Worm (Caenorhabditis elegans) whole organism, L3 larva: ENCODE results near the gene lido-7.

Experiments used
- ZK546.5 ChIP-seq: sonication (generic microtip); optimal IDR thresholded peaks from 2 replicates; lab custom pipeline; 2017; ENCODE audit warnings: missing biosample characterization, missing genetic modification characterization
- aly-2 ChIP-seq: fragments of 150-350 bp; optimal IDR thresholded peaks from 2 replicates; lab custom pipeline; 2014; ENCODE audit warnings: missing biosample characterization, missing genetic modification characterization
- ama-1 ChIP-seq: fragments of 150-350 bp; optimal IDR thresholded peaks from 2 replicates; lab custom pipeline; 2018
- ceh-28 ChIP-seq: fragments of 150-350 bp; optimal IDR thresholded peaks from 2 replicates; lab custom pipeline; 2014; ENCODE audit warnings: missing biosample characterization, missing genetic modification reagents, missing genetic modification characterization
- ceh-82 ChIP-seq: fragments of 150-350 bp; optimal IDR thresholded peaks from 2 replicates; lab custom pipeline; 2014; ENCODE audit warnings: missing biosample characterization, missing genetic modification characterization
- ceh-9 ChIP-seq: sonication (generic microtip); optimal IDR thresholded peaks from 2 replicates; lab custom pipeline; 2018; ENCODE audit warnings: missing biosample characterization, missing genetic modification characterization
- daf-12 ChIP-seq: fragments of 150-350 bp; optimal IDR thresholded peaks from 2 replicates; lab custom pipeline; 2014; ENCODE audit warnings: missing biosample characterization, missing genetic modification reagents, missing genetic modification characterization
- egl-5 ChIP-seq: fragments of 150-350 bp; optimal IDR thresholded peaks from 2 replicates; lab custom pipeline; 2017; ENCODE audit warnings: missing biosample characterization, missing genetic modification reagents, missing genetic modification characterization, inconsistent platforms
- elt-1 ChIP-seq: fragments of 150-350 bp; optimal IDR thresholded peaks from 2 replicates; lab custom pipeline; 2014; ENCODE audit warnings: missing biosample characterization, missing genetic modification characterization
- elt-2 ChIP-seq: sonication (generic microtip); optimal IDR thresholded peaks from 2 replicates; lab custom pipeline; 2016; ENCODE audit warnings: missing genetic modification reagents, mild to moderate bottlenecking, missing genetic modification characterization, missing compliant biosample characterization
- elt-3 ChIP-seq, 3 experiments: fragments of 150-350 bp in 1 of 3; sonication (generic microtip) in 2 of 3; optimal IDR thresholded peaks; 2 replicates in 2 of 3; 4 replicates in 1 of 3; lab custom pipeline; 2014 to 2017; ENCODE audit warnings: missing biosample characterization in 3 of 3, missing genetic modification characterization in 3 of 3
- fkh-10 ChIP-seq: sonication (generic microtip); optimal IDR thresholded peaks from 2 replicates; lab custom pipeline; 2017; ENCODE audit warnings: missing biosample characterization, missing genetic modification reagents, missing genetic modification characterization
- fkh-2 ChIP-seq: fragments of 150-350 bp; optimal IDR thresholded peaks from 2 replicates; lab custom pipeline; 2014; ENCODE audit warnings: missing biosample characterization, missing genetic modification reagents, missing genetic modification characterization
- fos-1 ChIP-seq: fragments of 150-350 bp; optimal IDR thresholded peaks from 2 replicates; lab custom pipeline; 2014; ENCODE audit warnings: missing biosample characterization, missing genetic modification characterization
- lin-39 ChIP-seq: fragments of 150-350 bp; optimal IDR thresholded peaks from 2 replicates; lab custom pipeline; 2018; ENCODE audit warnings: missing biosample characterization, missing genetic modification reagents, missing genetic modification characterization
- lsy-12 ChIP-seq: sonication (generic microtip); optimal IDR thresholded peaks from 2 replicates; lab custom pipeline; 2016; ENCODE audit warnings: mild to moderate bottlenecking, missing genetic modification characterization, missing compliant biosample characterization
- mdl-1 ChIP-seq: fragments of 150-350 bp; optimal IDR thresholded peaks from 2 replicates; lab custom pipeline; 2014; ENCODE audit warnings: missing biosample characterization, missing genetic modification characterization
- mml-1 ChIP-seq: fragments of 150-350 bp; sonication (generic microtip); optimal IDR thresholded peaks from 3 replicates; lab custom pipeline; 2014; ENCODE audit warnings: missing biosample characterization, missing genetic modification characterization
- nfya-1 ChIP-seq: sonication (generic microtip); optimal IDR thresholded peaks from 2 replicates; lab custom pipeline; 2017; ENCODE audit warnings: missing genetic modification characterization, mild to moderate bottlenecking, missing compliant biosample characterization, antibody characterized with exemption, moderate library complexity; ENCODE audit not compliant: insufficient read depth
- nhr-11 ChIP-seq: fragments of 150-350 bp; optimal IDR thresholded peaks from 2 replicates; lab custom pipeline; 2014; ENCODE audit warnings: missing biosample characterization, missing genetic modification characterization
- nhr-12 ChIP-seq: fragments of 150-350 bp; optimal IDR thresholded peaks from 2 replicates; lab custom pipeline; 2014; ENCODE audit warnings: missing biosample characterization, missing genetic modification characterization
- nhr-23 ChIP-seq: fragments of 150-350 bp; optimal IDR thresholded peaks from 2 replicates; lab custom pipeline; 2014; ENCODE audit warnings: missing biosample characterization, missing genetic modification reagents, missing genetic modification characterization
- nhr-28 ChIP-seq: fragments of 150-350 bp; optimal IDR thresholded peaks from 2 replicates; lab custom pipeline; 2014; ENCODE audit warnings: missing biosample characterization, missing genetic modification characterization
- nhr-67 ChIP-seq: fragments of 150-350 bp; optimal IDR thresholded peaks from 2 replicates; lab custom pipeline; 2014; ENCODE audit warnings: missing biosample characterization, missing genetic modification characterization
- pqm-1 ChIP-seq: fragments of 150-350 bp; optimal IDR thresholded peaks from 2 replicates; lab custom pipeline; 2017; ENCODE audit warnings: missing biosample characterization, missing genetic modification characterization, inconsistent platforms
- sea-2 ChIP-seq: fragments of 150-350 bp; sonication (generic microtip); optimal IDR thresholded peaks from 4 replicates; lab custom pipeline; 2014; ENCODE audit warnings: missing biosample characterization, missing genetic modification reagents, missing genetic modification characterization
- skn-1 ChIP-seq: fragments of 150-350 bp; optimal IDR thresholded peaks from 2 replicates; lab custom pipeline; 2014; ENCODE audit warnings: missing biosample characterization, missing genetic modification characterization
- tbx-2 ChIP-seq: sonication (generic microtip); optimal IDR thresholded peaks from 2 replicates; lab custom pipeline; 2016; ENCODE audit warnings: mild to moderate bottlenecking, missing genetic modification characterization, missing compliant biosample characterization
- unc-39 ChIP-seq: sonication (generic microtip); optimal IDR thresholded peaks from 4 replicates; lab custom pipeline; 2017; ENCODE audit warnings: missing biosample characterization, missing genetic modification characterization
- unc-62 ChIP-seq: fragments of 150-350 bp; sonication (generic microtip); optimal IDR thresholded peaks from 4 replicates; lab custom pipeline; 2014; ENCODE audit warnings: missing biosample characterization, missing genetic modification reagents, missing genetic modification characterization
- ztf-11 ChIP-seq: fragments of 150-350 bp; optimal IDR thresholded peaks from 2 replicates; lab custom pipeline; 2014; ENCODE audit warnings: missing biosample characterization, missing genetic modification characterization

Gene lido-7

DNA sequence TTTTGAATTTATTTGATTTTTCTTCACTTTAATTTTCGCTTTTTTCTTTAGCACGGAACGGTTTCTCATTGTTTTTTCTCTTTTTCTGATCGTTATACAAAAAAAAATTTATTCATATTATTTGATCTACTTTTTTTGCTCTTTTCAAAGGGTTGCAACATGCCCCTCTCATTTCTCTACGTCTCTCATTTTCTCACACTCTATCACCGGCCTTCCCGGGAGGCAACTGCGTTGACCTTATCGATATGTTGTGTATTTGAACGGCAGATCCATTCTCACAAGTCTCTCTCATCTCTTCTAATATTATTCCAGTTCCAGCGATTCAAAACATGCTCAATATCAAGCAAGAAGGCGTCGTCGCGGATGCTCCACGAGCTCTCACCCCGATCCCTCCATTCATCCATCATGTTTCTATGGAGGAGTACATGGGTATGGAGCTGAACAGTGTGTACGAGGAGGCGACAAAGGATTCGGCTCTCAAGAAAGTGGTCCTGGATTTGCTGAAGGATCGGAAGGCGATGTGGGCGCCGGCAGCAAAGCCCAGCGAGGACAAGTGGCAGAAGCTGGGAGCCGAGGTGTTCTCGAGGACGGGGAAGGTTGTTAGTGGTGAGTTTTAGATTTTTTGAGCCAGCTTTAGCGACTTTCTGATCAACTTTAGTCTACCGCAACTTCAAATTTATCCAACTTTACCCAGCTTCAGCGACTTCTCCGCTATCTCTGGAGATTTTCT lies 12.6 kb downstream of the lido-7 start, which contains the start of gene lido-9:
TSS of gene lido-9 (plus strand) at position 234 of the 730 bp plus-strand sequence.
- no peak for TF ChIP-seq elt-1 (tag; lab: Kevin White, UChicago)

DNA sequence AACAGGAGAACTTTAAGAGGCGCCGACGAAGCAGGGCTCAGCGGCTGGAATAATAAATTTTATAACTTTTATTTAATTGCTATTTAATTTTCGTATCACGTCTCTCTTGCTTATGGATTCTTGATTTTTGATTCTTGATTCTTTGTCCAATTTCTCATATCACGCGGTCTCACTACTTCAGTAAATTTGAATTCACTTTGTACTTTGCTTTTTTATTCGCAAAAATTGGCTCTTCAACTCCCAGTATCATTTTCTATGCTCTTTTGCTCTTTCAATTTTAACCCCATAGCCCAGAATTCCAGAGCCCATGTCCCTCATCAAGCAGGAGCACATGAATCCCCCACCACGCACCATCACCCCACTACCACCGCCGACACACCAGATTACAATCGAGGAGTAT lies 14.1 kb downstream of the lido-7 start, which contains the start of gene lido-10:
TSS of gene lido-10 (plus strand) at position 301 of the 400 bp plus-strand sequence.
- TF ChIP-seq unc-62 (GFP tag; lab: Kevin White, UChicago) (no peak), sea-2 (GFP tag; lab: Kevin White, UChicago) (no peak), daf-12 (tag; lab: Kevin White, UChicago) (no peak), nhr-11 (tag; lab: Kevin White, UChicago) (no peak)
- TF ChIP-seq, all 47 proteins: peak for 0

DNA sequence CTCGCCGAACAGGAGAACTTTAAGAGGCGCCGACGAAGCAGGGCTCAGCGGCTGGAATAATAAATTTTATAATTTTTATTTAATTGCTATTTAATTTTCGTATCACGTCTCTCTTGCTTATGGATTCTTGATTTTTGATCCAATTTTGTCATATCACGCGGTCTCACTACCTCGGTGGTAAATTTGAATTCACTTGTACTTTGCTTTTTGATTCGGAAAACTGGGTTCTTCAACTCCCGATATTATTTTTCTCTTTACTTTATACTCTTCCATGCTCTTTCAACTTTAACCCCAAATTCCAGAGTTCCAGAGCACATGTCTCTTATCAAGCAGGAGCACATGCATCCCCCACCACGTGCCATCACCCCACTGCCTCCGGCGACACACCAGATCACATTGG lies 15.6 kb downstream of the lido-7 start, which contains the start of gene lido-11:
TSS of gene lido-11 (plus strand) at position 301 of the 400 bp plus-strand sequence.
- no peak for TF ChIP-seq ceh-28 (tag; lab: Kevin White, UChicago)
- TF ChIP-seq ceh-82 (tag; lab: Kevin White, UChicago): no peak
- no peak for TF ChIP-seq ama-1 (lab: Kevin White, UChicago)
- TF ChIP-seq elt-3 (tag; optimal IDR thresholded peaks at IDR 0.05; lab: Kevin White, UChicago): no peak
- no peak for TF ChIP-seq nhr-12
- TF ChIP-seq mml-1 (tag; lab: Kevin White, UChicago): no peak
- no peak for TF ChIP-seq fkh-2 (tag; lab: Kevin White, UChicago)
- no peak for TF ChIP-seq lin-39 (tag; lab: Kevin White, UChicago)
- TF ChIP-seq fkh-10: no peak
- no peak for TF ChIP-seq tbx-2 (tag; lab: Kevin White, UChicago)
- no peak for TF ChIP-seq nhr-23 (tag; lab: Kevin White, UChicago)
- TF ChIP-seq sea-2 (GFP tag; lab: Kevin White, UChicago): no peak
- no peak for TF ChIP-seq mdl-1 (tag; lab: Kevin White, UChicago)

DNA sequence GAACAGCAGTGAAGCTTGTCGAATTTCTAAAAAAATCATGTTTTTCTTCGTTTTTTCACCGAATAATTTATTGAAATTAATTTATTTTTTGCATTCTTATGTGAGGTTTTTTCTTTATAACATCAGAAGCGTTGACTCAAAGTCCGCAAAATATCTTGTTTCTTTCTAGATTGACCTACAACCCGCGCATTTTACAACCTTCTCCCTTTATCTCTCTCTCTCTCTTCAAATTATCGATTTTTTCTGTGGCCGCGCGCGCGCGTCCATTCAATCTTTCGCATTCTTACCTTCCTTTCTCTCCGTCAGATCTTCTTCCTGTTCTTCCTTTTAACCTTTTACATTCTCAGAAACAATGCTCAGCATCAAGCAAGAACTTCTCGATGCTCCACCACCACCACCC lies 17.4 kb downstream of the lido-7 start, which contains the start of gene lido-12:
TSS of gene lido-12 (plus strand) at position 301 of the 400 bp plus-strand sequence.
- no peak for TF ChIP-seq ztf-11 (tag; lab: Kevin White, UChicago)
- no peak for TF ChIP-seq nhr-67 (tag; lab: Kevin White, UChicago)
- no peak for TF ChIP-seq skn-1 (tag; lab: Kevin White, UChicago)
- TF ChIP-seq nhr-28: no peak

DNA sequence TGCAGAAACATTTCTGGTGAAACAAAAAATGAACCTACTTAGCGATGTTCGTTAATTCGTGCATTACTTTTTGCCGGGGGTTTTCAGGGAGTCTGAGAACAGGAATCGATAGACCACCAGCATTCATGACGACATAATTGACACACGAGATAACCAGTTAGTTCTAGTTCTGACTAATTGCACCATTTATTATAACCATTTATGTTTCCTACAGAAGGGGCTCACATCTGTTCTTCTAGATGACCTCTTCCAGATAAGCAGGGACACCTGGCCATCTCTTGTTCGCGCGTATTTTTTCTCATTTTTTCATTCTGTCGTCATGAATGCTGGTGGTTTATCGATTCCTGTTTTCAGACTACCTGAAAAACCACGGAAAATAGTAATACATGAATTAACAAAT lies 20.3 kb downstream of the lido-7 start, which contains the start of gene sdz-5:
TSS of gene sdz-5 (plus strand) at position 301 of the 400 bp plus-strand sequence.
- TF ChIP-seq egl-5 (tag; lab: Kevin White, UChicago): no peak
- TF ChIP-seq ztf-11 (tag; lab: Kevin White, UChicago): no peak

DNA sequence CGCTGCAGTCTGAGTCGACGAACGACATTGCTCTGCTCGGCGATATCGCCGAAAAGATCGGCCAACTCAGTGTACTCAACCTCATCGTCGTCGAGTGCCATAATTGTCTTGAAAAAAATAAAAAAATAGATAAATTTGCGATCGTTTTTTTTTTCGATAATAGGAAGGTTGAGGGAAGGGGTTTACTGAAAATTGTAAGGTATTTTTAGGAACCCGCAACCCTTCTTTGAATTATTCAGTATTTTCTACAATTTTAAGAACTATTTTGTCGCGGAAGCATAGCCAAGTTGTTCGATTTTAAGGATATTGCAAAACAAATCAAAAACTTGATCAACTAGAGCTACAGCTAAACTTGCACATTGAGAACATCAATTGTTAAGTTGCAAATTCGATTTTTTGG lies 24.0 kb downstream of the lido-7 start, which contains the start of gene C41H7.9:
TSS of gene C41H7.9 (minus strand) at position 101 of the 400 bp plus-strand sequence.
- TF ChIP-seq fkh-2 (tag; lab: Kevin White, UChicago): no peak
- TF ChIP-seq unc-39 (tag; lab: Kevin White, UChicago): no peak
- TF ChIP-seq lsy-12 (tag; lab: Kevin White, UChicago): no peak
- no peak for TF ChIP-seq elt-3 (tag; optimal IDR thresholded peaks at IDR 0.05; lab: Kevin White, UChicago)
- TF ChIP-seq egl-5 (tag; lab: Kevin White, UChicago): no peak
- TF ChIP-seq tbx-2 (tag; lab: Kevin White, UChicago): no peak
- no peak for TF ChIP-seq nhr-67 (tag; lab: Kevin White, UChicago)
- TF ChIP-seq ceh-9: no peak

DNA sequence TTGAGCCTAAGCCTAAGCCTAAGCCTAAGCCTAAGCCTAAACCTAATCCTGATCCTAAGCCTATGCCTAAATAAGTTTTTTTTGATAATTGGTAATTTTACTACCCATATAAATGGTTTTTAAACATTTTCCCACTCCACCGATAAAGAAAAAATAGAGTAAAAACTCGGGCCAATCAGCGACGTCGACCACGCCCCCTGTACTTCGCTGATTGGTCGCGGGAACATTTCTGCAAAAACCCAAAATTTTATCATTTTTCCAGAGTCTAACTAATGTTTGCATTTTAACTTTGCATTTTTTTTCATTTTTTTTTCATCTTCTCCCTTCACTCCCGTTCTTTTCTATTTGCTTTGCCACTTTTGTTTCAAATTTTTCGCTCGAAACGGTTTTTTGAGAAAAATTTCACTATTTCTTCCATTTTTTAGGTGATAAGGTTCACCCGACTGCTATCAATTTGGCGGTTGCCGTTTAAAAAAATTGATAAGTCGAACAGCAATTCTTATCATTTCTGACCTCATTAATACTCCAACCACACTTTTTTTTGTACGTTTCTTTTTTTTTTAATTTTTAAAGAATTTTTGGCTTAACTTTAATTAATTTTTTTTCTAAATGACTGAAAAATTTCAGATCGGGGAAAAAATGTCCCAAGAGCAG lies 26.2 kb downstream of the lido-7 start, which contains the start of gene C41H7.2:
TSS of gene C41H7.2 (plus strand) at position 622 of the 654 bp plus-strand sequence.
- no peak for TF ChIP-seq aly-2 (tag; lab: Kevin White, UChicago)
- no peak for TF ChIP-seq fos-1 (tag; lab: Kevin White, UChicago)
- no peak for TF ChIP-seq nhr-23 (tag; lab: Kevin White, UChicago)
- TF ChIP-seq pqm-1 (tag; lab: Kevin White, UChicago): peak; percentile 49
- peak; percentile 91 for TF ChIP-seq elt-2 (tag; lab: Kevin White, UChicago)
- TF ChIP-seq nfya-1 (tag; lab: Kevin White, UChicago): peak; percentile 83
- TF ChIP-seq ZK546.5 (tag; lab: Kevin White, UChicago): no peak
